Worm (Caenorhabditis elegans) whole organism, L4 larva: ENCODE results near the gene pyc-1.
A peak's percentile ranks its signal among the peaks of the same experiment; 100 is the strongest.

ENCODE experiments used
- F10B5.3 ChIP-seq: sonication (generic microtip); optimal IDR thresholded peaks from 2 replicates; lab custom pipeline; 2016; ENCODE audit warnings: mild to moderate bottlenecking, missing genetic modification characterization, missing compliant biosample characterization
- F26F4.8 ChIP-seq: fragments of 200-800 bp; sonication (Bioruptor generic); conservative IDR thresholded peaks from 2 replicates; pipeline ENCODE4 v1.3.6; 2022; ENCODE audit warnings: missing genetic modification characterization, missing compliant biosample characterization
- R02D3.7 ChIP-seq: fragments of 150-350 bp; sonication (generic microtip); optimal IDR thresholded peaks from 3 replicates; lab custom pipeline; 2014; ENCODE audit warnings: missing biosample characterization, missing genetic modification characterization
- T20F7.1 ChIP-seq: fragments of 200-800 bp; sonication (Bioruptor generic); optimal IDR thresholded peaks from 2 replicates; lab custom pipeline; 2018; ENCODE audit warnings: mild to moderate bottlenecking, missing genetic modification characterization, missing compliant biosample characterization
- T26A8.4 ChIP-seq: fragments of 200-800 bp; sonication (Bioruptor generic); IDR thresholded peaks from 2 replicates; pipeline ENCODE4 v1.3.6; 2022; ENCODE audit warnings: missing genetic modification characterization, missing compliant biosample characterization
- Y75B8A.6 ChIP-seq: fragments of 200-800 bp; sonication (Bioruptor generic); IDR thresholded peaks from 2 replicates; pipeline ENCODE4 v1.3.6; 2022; ENCODE audit warnings: missing genetic modification reagents, missing genetic modification characterization, missing compliant biosample characterization
- aha-1 ChIP-seq: fragments of 150-350 bp; peaks from one replicate; lab custom pipeline; 2014; ENCODE audit warnings: missing biosample characterization, missing genetic modification characterization
- ama-1 ChIP-seq: fragments of 150-350 bp; optimal IDR thresholded peaks from 2 replicates; lab custom pipeline; 2014; ENCODE audit warnings: inconsistent platforms, mixed read lengths
- arid-1 ChIP-seq: fragments of 200-800 bp; sonication (Bioruptor generic); conservative IDR thresholded peaks from 2 replicates; pipeline ENCODE4 v1.3.6; 2022; ENCODE audit warnings: missing genetic modification reagents, missing genetic modification characterization, missing compliant biosample characterization
- ceh-20 ChIP-seq: fragments of 200-800 bp; sonication (Bioruptor generic); IDR thresholded peaks from 2 replicates; pipeline ENCODE4 v1.3.6; 2022; ENCODE audit warnings: missing genetic modification reagents, missing genetic modification characterization, missing compliant biosample characterization
- ceh-32 ChIP-seq: sonication (generic microtip); optimal IDR thresholded peaks from 2 replicates; lab custom pipeline; 2016; ENCODE audit warnings: mild to moderate bottlenecking, missing genetic modification characterization, missing compliant biosample characterization; ENCODE audit not compliant: poor library complexity
- ceh-62 ChIP-seq: sonication (generic microtip); optimal IDR thresholded peaks from 2 replicates; lab custom pipeline; 2017; ENCODE audit warnings: missing biosample characterization, missing genetic modification characterization
- ceh-82 ChIP-seq: sonication (generic microtip); optimal IDR thresholded peaks from 2 replicates; lab custom pipeline; 2017; ENCODE audit warnings: missing biosample characterization, missing genetic modification characterization
- daf-12 ChIP-seq: fragments of 150-350 bp; optimal IDR thresholded peaks from 2 replicates; lab custom pipeline; 2014; ENCODE audit warnings: missing biosample characterization, missing genetic modification reagents, missing genetic modification characterization
- daf-8 ChIP-seq: fragments of 200-800 bp; sonication (Bioruptor generic); IDR thresholded peaks from 2 replicates; pipeline ENCODE4 v1.3.6; 2022; ENCODE audit warnings: missing genetic modification characterization, missing compliant biosample characterization
- dpl-1 ChIP-seq: fragments of 150-350 bp; optimal IDR thresholded peaks from 2 replicates; lab custom pipeline; 2014; ENCODE audit warnings: missing biosample characterization, missing genetic modification reagents, missing genetic modification characterization
- duxl-1 ChIP-seq: sonication (generic microtip); optimal IDR thresholded peaks from 2 replicates; lab custom pipeline; 2016; ENCODE audit warnings: mild to moderate bottlenecking, missing genetic modification characterization, moderate library complexity, missing compliant biosample characterization; ENCODE audit not compliant: poor library complexity
- fos-1 ChIP-seq: fragments of 150-350 bp; optimal IDR thresholded peaks from 2 replicates; lab custom pipeline; 2014; ENCODE audit warnings: missing biosample characterization, missing genetic modification characterization
- gei-8 ChIP-seq: fragments of 200-800 bp; sonication (Bioruptor generic); optimal IDR thresholded peaks from 2 replicates; lab custom pipeline; 2018; ENCODE audit warnings: mild to moderate bottlenecking, missing genetic modification characterization, missing compliant biosample characterization
- hif-1 ChIP-seq, 2 experiments: sonication (generic microtip); optimal IDR thresholded peaks; 2 replicates each; lab custom pipeline; 2016 to 2017; ENCODE audit warnings: missing compliant biosample characterization in 2 of 2, missing genetic modification characterization in 2 of 2, missing genetic modification reagents in 2 of 2, missing genotype in 2 of 2, mild to moderate bottlenecking in 1 of 2
- hmg-1.1 ChIP-seq: fragments of 200-800 bp; sonication (Bioruptor generic); IDR thresholded peaks from 2 replicates; pipeline ENCODE4 v1.3.6; 2022; ENCODE audit warnings: missing genetic modification reagents, missing genetic modification characterization, missing compliant biosample characterization
- jun-1 ChIP-seq: fragments of 150-350 bp; optimal IDR thresholded peaks from 2 replicates; lab custom pipeline; 2014; ENCODE audit warnings: missing biosample characterization, missing genetic modification reagents, missing genetic modification characterization
- lim-7 ChIP-seq: fragments of 200-800 bp; sonication (Bioruptor generic); IDR thresholded peaks from 2 replicates; pipeline ENCODE4 v1.3.6; 2022; ENCODE audit warnings: missing genetic modification characterization, missing compliant biosample characterization
- lin-15B ChIP-seq: fragments of 150-350 bp; sonication (generic microtip); optimal IDR thresholded peaks from 3 replicates; lab custom pipeline; 2014; ENCODE audit warnings: missing biosample characterization, missing genetic modification characterization
- lin-29 ChIP-seq: fragments of 200-800 bp; sonication (Bioruptor generic); IDR thresholded peaks from 2 replicates; pipeline ENCODE4 v1.3.6; 2022; ENCODE audit warnings: missing genetic modification reagents, missing genetic modification characterization, missing compliant biosample characterization
- lin-38 ChIP-seq: fragments of 200-800 bp; sonication (Bioruptor generic); IDR thresholded peaks from 2 replicates; pipeline ENCODE4 v1.3.6; 2022; ENCODE audit warnings: missing genetic modification reagents, missing genetic modification characterization, missing compliant biosample characterization
- lsy-2 ChIP-seq, 2 experiments: fragments of 150-350 bp in 1 of 2; sonication (generic microtip) in 1 of 2; optimal IDR thresholded peaks; 2 replicates each; lab custom pipeline; 2014 to 2017; ENCODE audit warnings: missing biosample characterization in 2 of 2, missing genetic modification characterization in 2 of 2
- madf-9 ChIP-seq: fragments of 200-800 bp; sonication (Bioruptor generic); conservative IDR thresholded peaks from 2 replicates; pipeline ENCODE4 v1.3.6; 2022; ENCODE audit warnings: missing genetic modification reagents, missing genetic modification characterization, missing compliant biosample characterization
- mdl-1 ChIP-seq, 2 experiments: fragments of 150-350 bp in 1 of 2; sonication (generic microtip) in 1 of 2; optimal IDR thresholded peaks; 2 replicates each; lab custom pipeline; 2014 to 2017; ENCODE audit warnings: missing biosample characterization in 2 of 2, missing genetic modification characterization in 2 of 2
- mdt-29 ChIP-seq: fragments of 200-800 bp; sonication (Bioruptor generic); IDR thresholded peaks from 2 replicates; pipeline ENCODE4 v1.3.6; 2022; ENCODE audit warnings: missing genetic modification reagents, missing genetic modification characterization, missing compliant biosample characterization
- mep-1 ChIP-seq: fragments of 150-350 bp; sonication (generic microtip); optimal IDR thresholded peaks from 3 replicates; lab custom pipeline; 2014; ENCODE audit warnings: missing biosample characterization, missing genetic modification characterization
- mes-2 ChIP-seq: sonication (generic microtip); optimal IDR thresholded peaks from 2 replicates; lab custom pipeline; 2016; ENCODE audit warnings: missing genotype, mild to moderate bottlenecking, missing genetic modification characterization, missing compliant biosample characterization; ENCODE audit not compliant: poor library complexity, severe bottlenecking
- mxl-2 ChIP-seq: fragments of 200-800 bp; sonication (Bioruptor generic); conservative IDR thresholded peaks from 2 replicates; pipeline ENCODE4 v1.3.6; 2022; ENCODE audit warnings: missing genetic modification reagents, missing genetic modification characterization, missing compliant biosample characterization
- mxl-3 ChIP-seq: fragments of 200-800 bp; sonication (Bioruptor generic); optimal IDR thresholded peaks from 2 replicates; lab custom pipeline; 2018; ENCODE audit warnings: mild to moderate bottlenecking, missing genetic modification characterization, missing compliant biosample characterization
- nhr-111 ChIP-seq: fragments of 200-800 bp; sonication (Bioruptor generic); optimal IDR thresholded peaks from 2 replicates; lab custom pipeline; 2018; ENCODE audit warnings: mild to moderate bottlenecking, missing genetic modification characterization, missing compliant biosample characterization
- nhr-237 ChIP-seq: sonication (generic microtip); optimal IDR thresholded peaks from 2 replicates; lab custom pipeline; 2017; ENCODE audit warnings: missing biosample characterization, missing genetic modification characterization
- nhr-28 ChIP-seq: fragments of 150-350 bp; optimal IDR thresholded peaks from 2 replicates; lab custom pipeline; 2014; ENCODE audit warnings: missing biosample characterization, missing genetic modification characterization
- nhr-41 ChIP-seq: fragments of 200-800 bp; sonication (Bioruptor generic); IDR thresholded peaks from 2 replicates; pipeline ENCODE4 v1.3.6; 2022; ENCODE audit warnings: missing genetic modification reagents, missing genetic modification characterization, missing compliant biosample characterization
- nhr-42 ChIP-seq: fragments of 200-800 bp; sonication (Bioruptor generic); IDR thresholded peaks from 2 replicates; pipeline ENCODE4 v1.3.6; 2022; ENCODE audit warnings: missing genetic modification characterization, missing compliant biosample characterization
- nhr-48 ChIP-seq: sonication (generic microtip); optimal IDR thresholded peaks from 2 replicates; lab custom pipeline; 2016; ENCODE audit warnings: mild to moderate bottlenecking, missing genetic modification characterization, missing compliant biosample characterization
- nhr-77 ChIP-seq: fragments of 150-350 bp; optimal IDR thresholded peaks from 2 replicates; lab custom pipeline; 2014; ENCODE audit warnings: missing biosample characterization, missing genetic modification characterization
- pha-4 ChIP-seq, 2 experiments: fragments of 150-350 bp in 1 of 2; fragments of 200-800 bp in 1 of 2; sonication (Bioruptor generic) in 1 of 2; IDR thresholded peaks in 1 of 2; optimal IDR thresholded peaks in 1 of 2; 2 replicates each; pipeline versions ENCODE4 v1.3.6 to Lab custom; 2014 to 2022; ENCODE audit warnings: missing genetic modification characterization in 2 of 2, missing genetic modification reagents in 2 of 2, missing biosample characterization in 1 of 2, missing compliant biosample characterization in 1 of 2
- rbr-2 ChIP-seq: sonication (generic microtip); optimal IDR thresholded peaks from 2 replicates; lab custom pipeline; 2016; ENCODE audit warnings: missing genotype, missing genetic modification characterization, missing compliant biosample characterization
- set-16 ChIP-seq: fragments of 200-800 bp; sonication (Bioruptor generic); IDR thresholded peaks from 2 replicates; pipeline ENCODE4 v1.3.6; 2022; ENCODE audit warnings: missing genetic modification reagents, missing genetic modification characterization, missing compliant biosample characterization
- snpc-1.2 ChIP-seq: fragments of 200-800 bp; sonication (Bioruptor generic); IDR thresholded peaks from 2 replicates; pipeline ENCODE4 v1.3.6; 2022; ENCODE audit warnings: missing genetic modification reagents, missing genetic modification characterization, missing compliant biosample characterization
- spr-1 ChIP-seq: sonication (generic microtip); optimal IDR thresholded peaks from 2 replicates; lab custom pipeline; 2016; ENCODE audit warnings: mild to moderate bottlenecking, missing genetic modification characterization, missing compliant biosample characterization
- tag-97 ChIP-seq: fragments of 200-800 bp; sonication (Bioruptor generic); IDR thresholded peaks from 2 replicates; pipeline ENCODE4 v1.3.6; 2022; ENCODE audit warnings: missing genetic modification characterization, missing compliant biosample characterization
- unc-130 ChIP-seq: sonication (generic microtip); optimal IDR thresholded peaks from 2 replicates; lab custom pipeline; 2016; ENCODE audit warnings: missing genetic modification reagents, missing genetic modification characterization, missing compliant biosample characterization
- unc-39 ChIP-seq: sonication (generic microtip); optimal IDR thresholded peaks from 2 replicates; lab custom pipeline; 2017; ENCODE audit warnings: missing biosample characterization, missing genetic modification characterization
- zfp-2 ChIP-seq: sonication (generic microtip); optimal IDR thresholded peaks from 2 replicates; lab custom pipeline; 2016; ENCODE audit warnings: mild to moderate bottlenecking, missing genetic modification characterization, missing compliant biosample characterization
- zfp-3 ChIP-seq: fragments of 200-800 bp; sonication (Bioruptor generic); conservative IDR thresholded peaks from 2 replicates; pipeline ENCODE4 v1.3.6; 2022; ENCODE audit warnings: missing genetic modification reagents, missing genetic modification characterization, missing compliant biosample characterization
- ztf-7 ChIP-seq: fragments of 150-350 bp; optimal IDR thresholded peaks from 2 replicates; lab custom pipeline; 2014; ENCODE audit warnings: missing biosample characterization, missing genetic modification characterization

The pyc-1 gene

DNA sequence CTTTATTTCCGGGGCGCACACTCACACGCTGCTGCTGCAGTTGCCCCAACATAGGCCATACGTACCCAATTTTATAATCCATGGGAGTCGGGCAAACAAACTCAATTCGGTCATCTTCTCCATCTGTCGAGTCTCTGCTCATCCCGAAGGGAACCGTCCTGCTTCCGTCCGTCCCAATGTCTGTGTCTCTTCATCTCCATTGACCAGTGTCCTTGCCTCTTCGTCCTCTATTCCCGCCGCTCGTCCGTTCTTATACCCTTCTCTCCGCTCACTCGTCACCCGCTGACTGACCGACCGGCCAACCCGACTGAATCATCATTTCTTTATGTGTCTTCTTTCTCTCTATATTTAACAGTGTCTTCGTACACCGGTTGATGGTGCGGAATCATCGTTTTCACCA lies 22.5 kb upstream of the pyc-1 start:
- TF ChIP-seq T20F7.1 (GFP tag; lab: Kevin White, UChicago) = no peak
- no peak for TF ChIP-seq zfp-2 (tag; lab: Kevin White, UChicago)
- no peak for TF ChIP-seq dpl-1 (GFP tag; lab: Kevin White, UChicago)
- TF ChIP-seq lsy-2 (tag; optimal IDR thresholded peaks at IDR 0.05; lab: Kevin White, UChicago) = peak in 1 of 2 experiments; percentile 51
- no peak for TF ChIP-seq ztf-7
- no peak for TF ChIP-seq unc-130
- no peak for TF ChIP-seq F10B5.3 (tag; lab: Kevin White, UChicago)
- TF ChIP-seq lin-15B = no peak
- peak; percentile 58 for TF ChIP-seq set-16
- no peak for TF ChIP-seq snpc-1.2
- TF ChIP-seq R02D3.7 (tag; lab: Kevin White, UChicago) = no peak
- no peak for TF ChIP-seq gei-8 (GFP tag; lab: Kevin White, UChicago)
- no peak for TF ChIP-seq zfp-3 (GFP tag; lab: Robert Waterston, UW)
- no peak for TF ChIP-seq mxl-2 (GFP tag; lab: Robert Waterston, UW)
- TF ChIP-seq jun-1 (tag; lab: Kevin White, UChicago) = no peak
- TF ChIP-seq ceh-62 = no peak
- TF ChIP-seq nhr-42 (GFP tag; lab: Robert Waterston, UW) = no peak
- TF ChIP-seq mes-2 (tag; lab: Kevin White, UChicago) = peak; percentile 34
- TF ChIP-seq fos-1 (tag; lab: Kevin White, UChicago) = no peak
- no peak for TF ChIP-seq nhr-41 (GFP tag; lab: Robert Waterston, UW)
- peak; percentile 61 for TF ChIP-seq hmg-1.1
- peak; percentile 30 for TF ChIP-seq mxl-3
- no peak for TF ChIP-seq pha-4 (GFP tag; IDR thresholded peaks at IDR 0.05; lab: Robert Waterston, UW)
- no peak for TF ChIP-seq pha-4 (tag; optimal IDR thresholded peaks at IDR 0.05; lab: Kevin White, UChicago)
- no peak for TF ChIP-seq daf-8 (GFP tag; lab: Robert Waterston, UW)
- TF ChIP-seq hif-1 (tag; optimal IDR thresholded peaks at IDR 0.05; lab: Kevin White, UChicago) = no peak
- TF ChIP-seq nhr-48 (tag; lab: Kevin White, UChicago) = no peak
- TF ChIP-seq lim-7 (GFP tag; lab: Robert Waterston, UW) = no peak
- peak; percentile 52 for TF ChIP-seq mep-1
- TF ChIP-seq nhr-28 (tag; lab: Kevin White, UChicago) = no peak
- TF ChIP-seq madf-9 (GFP tag; lab: Robert Waterston, UW) = no peak
- no peak for TF ChIP-seq daf-12 (tag; lab: Kevin White, UChicago)
- TF ChIP-seq rbr-2 (tag; lab: Kevin White, UChicago) = peak; percentile 23
- no peak for TF ChIP-seq ceh-32 (tag; lab: Kevin White, UChicago)
- TF ChIP-seq F26F4.8 (GFP tag; lab: Robert Waterston, UW) = no peak
- peak; percentile 14 for TF ChIP-seq duxl-1
- TF ChIP-seq mdl-1 (tag; optimal IDR thresholded peaks at IDR 0.05; lab: Kevin White, UChicago) = peak in 1 of 2 experiments; percentile 43
- TF ChIP-seq ama-1 = no peak
- 0 out of 2 replicates have a peak, but pooled peaks have one; percentile 30 for TF ChIP-seq T26A8.4 (GFP tag; lab: Robert Waterston, UW)
- no peak for TF ChIP-seq unc-39 (tag; lab: Kevin White, UChicago)
- TF ChIP-seq tag-97 (GFP tag; lab: Robert Waterston, UW) = no peak
- no peak for TF ChIP-seq nhr-77
- TF ChIP-seq ceh-20 (GFP tag; lab: Robert Waterston, UW) = no peak
- TF ChIP-seq arid-1 = no peak
- no peak for TF ChIP-seq lin-29 (GFP tag; lab: Robert Waterston, UW)
- TF ChIP-seq aha-1 (tag; lab: Kevin White, UChicago) = no peak
- TF ChIP-seq nhr-237 (tag; lab: Kevin White, UChicago) = no peak
- no peak for TF ChIP-seq Y75B8A.6 (GFP tag; lab: Robert Waterston, UW)
- no peak for TF ChIP-seq spr-1
- no peak for TF ChIP-seq mdt-29
- TF ChIP-seq nhr-111 = no peak
- no peak for TF ChIP-seq lin-38 (GFP tag; lab: Robert Waterston, UW)
- no peak for TF ChIP-seq ceh-82 (tag; lab: Kevin White, UChicago)
